Fruit fly (Drosophila melanogaster) whole organism, adult: ENCODE results near the gene CG17258.

Experiments
- CG11617 ChIP-seq: fragments of 200-800 bp; sonication (Bioruptor generic); optimal IDR thresholded peaks from 2 replicates; lab custom pipeline; 2017; ENCODE audit warnings: mild to moderate bottlenecking, missing biosample characterization, missing genetic modification reagents, missing genetic modification characterization
- CG12768 ChIP-seq: fragments of 200-800 bp; sonication (Bioruptor generic); optimal IDR thresholded peaks from 2 replicates; lab custom pipeline; 2017; ENCODE audit warnings: missing biosample characterization, missing genetic modification characterization, mild to moderate bottlenecking, moderate library complexity, missing genetic modification reagents
- CG14711 ChIP-seq: fragments of 200-800 bp; sonication (Bioruptor generic); optimal IDR thresholded peaks from 2 replicates; lab custom pipeline; 2018; ENCODE audit warnings: missing biosample characterization, mild to moderate bottlenecking, missing genetic modification characterization, moderate library complexity
- CG1620 ChIP-seq: fragments of 200-800 bp; sonication (Bioruptor generic); optimal IDR thresholded peaks from 2 replicates; lab custom pipeline; 2016; ENCODE audit warnings: missing biosample characterization, missing genetic modification characterization
- CG33017 ChIP-seq: fragments of 200-800 bp; sonication (Bioruptor generic); optimal IDR thresholded peaks from 2 replicates; lab custom pipeline; 2018; ENCODE audit warnings: missing biosample characterization, mild to moderate bottlenecking, missing genetic modification characterization, moderate library complexity
- CG5204 ChIP-seq: fragments of 200-800 bp; sonication (Bioruptor generic); optimal IDR thresholded peaks from 2 replicates; lab custom pipeline; 2016; ENCODE audit warnings: missing biosample characterization, missing genetic modification characterization
- CG7045 ChIP-seq: fragments of 200-800 bp; sonication (Bioruptor generic); optimal IDR thresholded peaks from 2 replicates; lab custom pipeline; 2017; ENCODE audit warnings: missing biosample characterization, mild to moderate bottlenecking, missing genetic modification characterization
- CG7101 ChIP-seq: fragments of 200-800 bp; sonication (Bioruptor generic); optimal IDR thresholded peaks from 2 replicates; lab custom pipeline; 2018; ENCODE audit warnings: missing biosample characterization, mild to moderate bottlenecking, missing genetic modification characterization, moderate library complexity
- Clk ChIP-seq: fragments of 200-800 bp; sonication (Bioruptor generic); optimal IDR thresholded peaks from 2 replicates; lab custom pipeline; 2017; ENCODE audit warnings: missing biosample characterization, missing genetic modification characterization
- Crg-1 ChIP-seq: fragments of 200-800 bp; sonication (Bioruptor generic); optimal IDR thresholded peaks from 2 replicates; lab custom pipeline; 2016; ENCODE audit warnings: missing biosample characterization, missing genetic modification characterization
- Hr96 ChIP-seq: fragments of 200-800 bp; sonication (Bioruptor generic); optimal IDR thresholded peaks from 2 replicates; lab custom pipeline; 2016; ENCODE audit warnings: missing biosample characterization, missing genetic modification characterization
- Mnt ChIP-seq: fragments of 200-800 bp; sonication (Bioruptor generic); optimal IDR thresholded peaks from 2 replicates; lab custom pipeline; 2016; ENCODE audit warnings: missing biosample characterization, mild to moderate bottlenecking, missing genetic modification characterization
- bab1 ChIP-seq: fragments of 200-800 bp; sonication (Bioruptor generic); optimal IDR thresholded peaks from 3 replicates; lab custom pipeline; 2019; ENCODE audit warnings: missing biosample characterization, mild to moderate bottlenecking, missing genetic modification characterization, moderate library complexity
- cic ChIP-seq: fragments of 200-800 bp; sonication (Bioruptor generic); optimal IDR thresholded peaks from 2 replicates; lab custom pipeline; 2017; ENCODE audit warnings: missing biosample characterization, mild to moderate bottlenecking, missing genetic modification characterization, moderate library complexity
- cnc ChIP-seq, 2 experiments: fragments of >200 bp; optimal IDR thresholded peaks; 2 replicates each; lab custom pipeline; 2017
- kay ChIP-seq: fragments of 200-800 bp; sonication (Bioruptor generic); peaks from one replicate; lab custom pipeline; 2016; ENCODE audit warnings: missing biosample characterization, missing genetic modification characterization, borderline replicate concordance
- ovo ChIP-seq: fragments of 200-800 bp; sonication (Bioruptor generic); optimal IDR thresholded peaks from 2 replicates; lab custom pipeline; 2016; ENCODE audit warnings: missing biosample characterization, missing genetic modification characterization
- pad ChIP-seq: fragments of 200-800 bp; sonication (Bioruptor generic); optimal IDR thresholded peaks from 3 replicates; lab custom pipeline; 2017; ENCODE audit warnings: missing biosample characterization, missing genetic modification characterization, mild to moderate bottlenecking, moderate library complexity, missing genetic modification reagents
- tj ChIP-seq: fragments of 200-800 bp; sonication (Bioruptor generic); optimal IDR thresholded peaks from 3 replicates; lab custom pipeline; 2017; ENCODE audit warnings: missing biosample characterization, mild to moderate bottlenecking, missing genetic modification characterization, moderate library complexity
- toe ChIP-seq: fragments of 200-800 bp; sonication (Bioruptor generic); optimal IDR thresholded peaks from 2 replicates; lab custom pipeline; 2016; ENCODE audit warnings: missing biosample characterization, missing genetic modification characterization

CG17258 gene

DNA sequence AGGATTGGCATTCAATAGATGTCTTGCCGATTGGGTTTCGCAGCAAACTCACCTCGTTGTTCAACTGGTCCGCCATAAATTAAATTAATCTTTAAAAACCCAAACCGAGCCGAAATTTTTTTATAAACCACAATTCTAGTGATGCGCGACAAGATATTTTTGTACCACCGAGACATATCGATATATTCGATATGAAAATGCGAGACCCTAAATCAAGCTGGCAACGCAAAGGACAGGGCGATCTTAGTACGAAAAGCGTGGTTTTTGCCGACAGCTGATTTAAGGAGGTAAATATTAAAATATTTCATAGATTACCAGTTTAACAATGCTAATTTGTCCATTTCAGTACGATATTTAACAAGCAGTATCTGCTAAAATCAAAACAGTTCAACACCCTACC, 6.1 kb downstream of the CG17258 start, which contains the start of the genes Sf3b2 and CG17219:
Gene Sf3b2 (minus strand): TSS at position 157 of the 400 bp plus-strand sequence.
Gene CG17219 (plus strand): TSS at position 242 of the 400 bp plus-strand sequence.
- TF ChIP-seq CG33017 (no peak), bab1 (GFP tag; lab: Kevin White, UChicago) (peak; percentile 59), Mnt (GFP tag; lab: Kevin White, UChicago) (peak; percentile 57)

DNA sequence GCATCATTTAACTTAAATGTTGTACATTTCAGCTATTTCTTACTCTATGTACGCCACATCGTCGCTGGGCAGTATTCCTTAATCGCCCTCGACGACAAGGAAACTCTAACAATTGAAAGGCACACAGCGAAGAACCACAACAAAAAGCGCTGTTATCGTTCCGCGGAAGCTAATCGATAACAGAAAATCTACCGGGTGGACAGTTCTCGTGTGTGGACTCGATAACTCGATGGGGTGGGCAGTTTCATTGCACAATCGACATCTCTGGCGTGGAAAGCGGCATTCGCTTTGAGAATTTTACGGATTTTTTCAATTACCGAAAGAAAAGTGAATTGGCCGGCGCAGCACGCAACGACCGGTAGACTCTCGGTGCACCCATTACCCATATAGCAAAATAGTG, 12.2 kb downstream of the CG17258 start, which contains the start of the genes alpha4GT1 and Prp40:
Gene alpha4GT1 (minus strand): TSS at position 156 of the 400 bp plus-strand sequence.
Gene Prp40 (plus strand): TSS at position 241 of the 400 bp plus-strand sequence.
- TF ChIP-seq ovo (GFP tag; lab: Kevin White, UChicago) (no peak), bab1 (GFP tag; lab: Kevin White, UChicago) (peak; percentile 16), kay (GFP tag; lab: Kevin White, UChicago) (no peak), CG14711 (tag; lab: Kevin White, UChicago) (peak; percentile 18), Crg-1 (GFP tag; lab: Kevin White, UChicago) (no peak), Mnt (GFP tag; lab: Kevin White, UChicago) (peak; percentile 31)

DNA sequence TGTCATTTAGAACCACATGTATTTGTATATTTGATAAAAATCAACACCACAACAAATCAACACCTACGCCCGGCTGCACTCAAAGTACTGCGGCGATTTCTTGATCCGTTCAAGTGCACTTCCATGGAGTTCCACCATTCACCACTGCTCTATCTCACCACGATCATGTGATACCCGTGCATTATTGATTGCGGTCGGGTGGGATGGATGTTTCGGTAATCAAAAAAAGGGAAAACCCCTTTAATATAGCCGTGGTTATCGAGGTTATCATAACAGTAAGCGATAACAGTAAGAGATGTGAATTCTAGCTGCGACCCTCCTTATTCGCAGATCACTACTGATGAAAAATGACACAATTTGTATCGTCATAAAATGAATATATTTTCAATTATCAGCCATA, 16.9 kb downstream of the CG17258 start, which contains the start of the genes CG17224 and CG17264:
Gene CG17224 (minus strand): TSS at position 97 of the 400 bp plus-strand sequence.
Gene CG17264 (plus strand): TSS at position 297 of the 400 bp plus-strand sequence.
- TF ChIP-seq Clk (GFP tag; lab: Kevin White, UChicago) (no peak), bab1 (GFP tag; lab: Kevin White, UChicago) (peak; percentile 30), CG7101 (no peak), Mnt (GFP tag; lab: Kevin White, UChicago) (peak; percentile 58), CG14711 (tag; lab: Kevin White, UChicago) (peak; percentile 11), CG7045 (GFP tag; lab: Kevin White, UChicago) (no peak), cic (GFP tag; lab: Kevin White, UChicago) (peak; percentile 25)

DNA sequence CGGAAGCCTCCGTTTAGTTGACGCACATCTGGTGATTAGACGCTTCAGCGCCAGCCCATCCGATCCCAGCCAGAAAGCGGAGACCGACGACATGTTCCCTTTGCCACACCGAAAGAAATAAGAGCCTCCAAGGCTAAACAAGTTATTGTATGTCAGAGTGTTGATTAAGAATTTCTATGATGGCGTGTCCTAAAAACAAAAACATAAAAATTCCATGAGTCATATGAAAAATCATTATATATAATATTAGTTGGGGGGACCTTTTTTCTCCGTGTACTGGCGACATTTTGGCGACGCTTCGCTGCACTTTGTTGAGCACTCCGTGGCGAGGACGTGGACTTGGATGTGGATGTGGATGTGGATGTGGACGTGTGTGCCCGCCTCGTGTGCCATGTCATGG, 22.4 kb downstream of the CG17258 start:
- TF ChIP-seq pad (GFP tag; lab: Kevin White, UChicago), result no peak
- no peak for TF ChIP-seq CG14711 (tag; lab: Kevin White, UChicago)
- TF ChIP-seq kay (GFP tag; lab: Kevin White, UChicago), result no peak
- no peak for TF ChIP-seq CG33017
- no peak for TF ChIP-seq cnc (optimal IDR thresholded peaks at IDR 0.05; lab: Kevin White, UChicago)
- TF ChIP-seq bab1 (GFP tag; lab: Kevin White, UChicago), result no peak
- TF ChIP-seq CG5204, result no peak
- TF ChIP-seq tj (GFP tag; lab: Kevin White, UChicago), result no peak
- TF ChIP-seq CG12768, result no peak
- TF ChIP-seq CG7101, result no peak

DNA sequence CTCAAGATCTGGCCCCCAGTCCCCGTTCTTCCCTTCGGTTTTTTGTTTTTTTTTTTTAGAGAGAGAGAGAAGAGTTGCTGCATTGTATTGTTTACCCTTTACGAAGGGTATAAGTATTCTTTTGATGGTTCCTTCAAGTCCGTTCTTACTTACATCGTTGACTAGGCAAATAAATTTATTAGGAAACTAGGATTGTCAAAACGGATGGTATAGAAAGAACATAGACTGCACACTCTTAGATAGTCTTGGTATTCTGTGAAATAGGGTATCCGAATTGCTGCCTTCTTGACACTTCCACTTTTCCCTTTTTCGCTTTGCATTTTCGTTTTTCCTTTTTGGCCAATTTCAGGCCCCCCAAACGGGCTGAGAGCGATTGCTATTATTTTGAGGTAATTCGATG, 23.7 kb downstream of the CG17258 start:
- TF ChIP-seq CG1620 (GFP tag; lab: Kevin White, UChicago) (no peak), Hr96 (GFP tag; lab: Kevin White, UChicago) (no peak), bab1 (GFP tag; lab: Kevin White, UChicago) (no peak), CG33017 (no peak), CG11617 (GFP tag; lab: Kevin White, UChicago) (no peak), Clk (GFP tag; lab: Kevin White, UChicago) (no peak)

DNA sequence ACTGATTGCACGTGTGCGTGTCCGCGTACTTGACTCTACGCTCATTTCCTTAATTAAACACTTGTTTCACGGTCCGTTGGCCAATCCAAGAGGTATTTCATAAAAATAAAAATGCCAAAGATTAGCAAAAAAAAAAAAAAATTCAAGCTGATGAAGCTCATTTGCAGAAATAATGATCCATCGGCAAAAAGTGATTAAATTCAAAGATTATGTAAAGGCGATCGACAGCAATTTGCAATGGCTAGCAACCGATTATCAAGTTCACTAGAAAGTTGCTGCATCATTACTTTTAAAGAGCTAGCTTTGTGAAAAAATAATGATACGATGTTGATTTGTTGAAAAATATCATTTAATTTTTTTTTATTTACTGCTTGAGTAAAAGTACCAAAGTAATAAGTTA, 25.7 kb downstream of the CG17258 start:
- TF ChIP-seq tj (GFP tag; lab: Kevin White, UChicago), result peak; percentile 96
- no peak for TF ChIP-seq cic (GFP tag; lab: Kevin White, UChicago)

DNA sequence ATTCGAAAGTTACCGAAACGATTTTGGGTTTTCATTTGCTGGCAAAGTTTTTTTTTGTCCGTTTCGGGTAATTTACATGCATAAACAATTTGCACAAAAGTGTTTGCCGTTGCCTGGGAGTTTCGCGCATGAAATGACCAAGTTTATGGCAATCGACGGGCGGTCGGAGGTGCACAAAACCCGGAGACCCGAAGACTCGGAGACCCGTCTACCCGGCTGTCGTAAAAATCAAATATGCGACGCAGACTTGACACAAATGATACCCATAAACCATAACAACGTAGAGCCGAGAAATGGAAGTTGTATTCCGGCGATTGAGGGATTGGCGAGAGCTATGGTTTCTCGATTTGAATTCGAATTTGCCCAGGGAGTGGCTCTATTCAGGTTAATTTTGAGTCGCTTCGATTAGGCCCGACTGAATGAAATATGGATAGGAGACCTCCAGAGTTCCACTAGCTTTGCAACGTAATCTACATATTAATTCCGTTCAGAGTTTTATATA, 28.2 kb downstream of the CG17258 start:
- no peak for TF ChIP-seq ovo (GFP tag; lab: Kevin White, UChicago)
- no peak for TF ChIP-seq Hr96 (GFP tag; lab: Kevin White, UChicago)
- TF ChIP-seq CG33017, result no peak
- TF ChIP-seq tj (GFP tag; lab: Kevin White, UChicago), result no peak
- TF ChIP-seq pad (GFP tag; lab: Kevin White, UChicago), result no peak
- no peak for TF ChIP-seq kay (GFP tag; lab: Kevin White, UChicago)
- no peak for TF ChIP-seq Crg-1 (GFP tag; lab: Kevin White, UChicago)

DNA sequence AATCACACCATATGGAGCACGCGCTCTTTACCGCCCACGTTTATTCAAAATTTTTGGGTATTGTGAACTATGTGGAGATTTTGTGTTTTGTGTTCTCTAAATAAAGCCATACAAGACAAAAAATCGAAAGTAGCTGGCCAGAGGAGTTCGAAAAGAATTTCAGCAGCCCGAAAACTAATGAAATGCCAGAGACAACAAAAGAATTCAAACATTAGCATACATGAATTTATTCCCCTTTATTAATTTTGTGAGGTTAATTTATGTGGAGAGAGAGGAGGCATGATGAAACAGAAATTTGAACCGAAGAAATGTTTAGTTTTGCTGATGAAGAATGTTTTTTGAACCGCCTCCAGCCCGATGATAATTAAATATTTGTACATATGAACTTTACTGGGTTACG, 29.0 kb downstream of the CG17258 start:
- TF ChIP-seq toe (GFP tag; lab: Kevin White, UChicago) (no peak), ovo (GFP tag; lab: Kevin White, UChicago) (no peak), kay (GFP tag; lab: Kevin White, UChicago) (no peak), CG7045 (GFP tag; lab: Kevin White, UChicago) (no peak), CG12768 (no peak), Clk (GFP tag; lab: Kevin White, UChicago) (no peak), cic (GFP tag; lab: Kevin White, UChicago) (no peak), CG1620 (GFP tag; lab: Kevin White, UChicago) (no peak), bab1 (GFP tag; lab: Kevin White, UChicago) (no peak), CG33017 (no peak), CG11617 (GFP tag; lab: Kevin White, UChicago) (no peak), pad (GFP tag; lab: Kevin White, UChicago) (no peak), CG14711 (tag; lab: Kevin White, UChicago) (no peak), Mnt (GFP tag; lab: Kevin White, UChicago) (no peak), tj (GFP tag; lab: Kevin White, UChicago) (no peak), CG5204 (no peak), CG7101 (no peak)
